Worm (Caenorhabditis elegans): ENCODE results near the gene F31F7.2.

Gene F31F7.2

ce11 chrV:6226530-6227125 is 44.0 kb upstream of the F31F7.2 start, which contains the start of gene W06H8.6 (continued):
- TF ChIP-seq pqm-1 (tag; optimal IDR thresholded peaks at IDR 0.05): no peak

ce11 chrV:6227326-6228246 is 43.1 kb upstream of the F31F7.2 start:
- TF ChIP-seq lin-14 (GFP tag; optimal IDR thresholded peaks at IDR 0.05): peak; percentile 99
- TF ChIP-seq zip-4 (GFP tag; optimal IDR thresholded peaks at IDR 0.05): peak; percentile 84
- TF ChIP-seq fkh-10 (GFP tag; optimal IDR thresholded peaks at IDR 0.05): peak; percentile 97
- TF ChIP-seq rnt-1 (tag; optimal IDR thresholded peaks at IDR 0.05): peak; percentile 92
- TF ChIP-seq nhr-71 (tag; optimal IDR thresholded peaks at IDR 0.05): peak; percentile 100
- peak; percentile 98 for TF ChIP-seq egl-13 (tag; optimal IDR thresholded peaks at IDR 0.05)
- TF ChIP-seq mab-9 (GFP tag; IDR thresholded peaks at IDR 0.05): peak; percentile 94
- TF ChIP-seq hpl-2 (GFP tag; optimal IDR thresholded peaks at IDR 0.05): peak; percentile 92
- TF ChIP-seq ceh-63 (GFP tag; optimal IDR thresholded peaks at IDR 0.05): no peak
- peak; percentile 72 for TF ChIP-seq snpc-4 (tag; optimal IDR thresholded peaks at IDR 0.05)
- peak; percentile 92 for TF ChIP-seq lin-13 (GFP tag; optimal IDR thresholded peaks at IDR 0.05)
- no peak for TF ChIP-seq hlh-17 (GFP tag; optimal IDR thresholded peaks at IDR 0.05; ENCODE audit: borderline replicate concordance)
- TF ChIP-seq skn-1 (tag; optimal IDR thresholded peaks at IDR 0.05): peak; percentile 35
- TF ChIP-seq aly-2 (tag; optimal IDR thresholded peaks at IDR 0.05): peak; percentile 46
- peak; percentile 1 for TF ChIP-seq nhr-28 (tag; optimal IDR thresholded peaks at IDR 0.05)
- peak; percentile 97 for TF ChIP-seq ztf-4 (tag; optimal IDR thresholded peaks at IDR 0.05)
- peak; percentile 91 for TF ChIP-seq nhr-90 (tag; optimal IDR thresholded peaks at IDR 0.05; ENCODE audit: poor library complexity)
- peak; percentile 22 to 61 (median 53) for TF ChIP-seq dpl-1 (GFP tag; optimal IDR thresholded peaks at IDR 0.05)
- TF ChIP-seq nhr-20 (tag; optimal IDR thresholded peaks at IDR 0.05): peak; percentile 99
- peak; percentile 35 for TF ChIP-seq Y116A8C.19 (tag; optimal IDR thresholded peaks at IDR 0.05; ENCODE audit: borderline replicate concordance)
- TF ChIP-seq pax-3 (tag; optimal IDR thresholded peaks at IDR 0.05): peak; percentile 97
- TF ChIP-seq irx-1 (tag; optimal IDR thresholded peaks at IDR 0.05): peak; percentile 94
- TF ChIP-seq nhr-11 (tag; optimal IDR thresholded peaks at IDR 0.05): peak; percentile 73
- no peak for TF ChIP-seq nhr-12 (tag; optimal IDR thresholded peaks at IDR 0.05)
- TF ChIP-seq fos-1 (tag; optimal IDR thresholded peaks at IDR 0.05): peak; percentile 84
- TF ChIP-seq fkh-4 (tag; optimal IDR thresholded peaks at IDR 0.05; ENCODE audit: borderline replicate concordance): peak; percentile 87
- peak; percentile 89 to 92 for TF ChIP-seq lsy-2 (tag; optimal IDR thresholded peaks at IDR 0.05)
- TF ChIP-seq C34B4.2 (tag; optimal IDR thresholded peaks at IDR 0.05): no peak
- peak; percentile 92 for TF ChIP-seq isw-1 (GFP tag; IDR thresholded peaks at IDR 0.05)
- TF ChIP-seq jun-1 (tag; optimal IDR thresholded peaks at IDR 0.05): peak; percentile 95
- TF ChIP-seq efl-3 (GFP tag; optimal IDR thresholded peaks at IDR 0.05): peak; percentile 8
- peak; percentile 88 for TF ChIP-seq lir-3 (tag; optimal IDR thresholded peaks at IDR 0.05; ENCODE audit: poor library complexity)
- TF ChIP-seq elt-3 (tag; optimal IDR thresholded peaks at IDR 0.05): peak in 3 of 6 experiments; percentile 42 to 73 (median 68)
- TF ChIP-seq mep-1 (tag; optimal IDR thresholded peaks at IDR 0.05): peak; percentile 78
- no peak for TF ChIP-seq unc-62 (GFP tag; optimal IDR thresholded peaks at IDR 0.05)
- peak; percentile 93 for TF ChIP-seq ceh-8 (GFP tag; optimal IDR thresholded peaks at IDR 0.05)
- peak; percentile 99 for TF ChIP-seq nhr-85 (tag)
- no peak for TF ChIP-seq nhr-84 (tag; optimal IDR thresholded peaks at IDR 0.05)
- peak; percentile 93 for TF ChIP-seq unc-130 (tag; optimal IDR thresholded peaks at IDR 0.05)
- peak; percentile 38 for TF ChIP-seq C04F5.9 (tag; optimal IDR thresholded peaks at IDR 0.05)
- peak; percentile 98 for TF ChIP-seq nhr-47 (tag; optimal IDR thresholded peaks at IDR 0.05)
- no peak for TF ChIP-seq pqm-1 (tag; optimal IDR thresholded peaks at IDR 0.05)
- no peak for TF ChIP-seq tlp-1 (tag; optimal IDR thresholded peaks at IDR 0.05)
- no peak for TF ChIP-seq ets-5 (GFP tag; IDR thresholded peaks at IDR 0.05)
- peak; percentile 80 for TF ChIP-seq elt-2 (tag; optimal IDR thresholded peaks at IDR 0.05)
- TF ChIP-seq nhr-77 (tag; optimal IDR thresholded peaks at IDR 0.05): peak; percentile 96

Data from whole organism, L1 larva.